Worm (Caenorhabditis elegans) whole organism, L4/young adult: ENCODE data around the gene F59E12.8.

Experiments
- W03F9.2 ChIP-seq: fragments of 150-350 bp; optimal IDR thresholded peaks from 2 replicates; lab custom pipeline; 2014; ENCODE audit warnings: missing biosample characterization, missing genetic modification characterization
- dao-5 ChIP-seq: sonication (generic microtip); optimal IDR thresholded peaks from 2 replicates; lab custom pipeline; 2016; ENCODE audit warnings: missing genotype, missing genetic modification characterization, moderate library complexity, missing compliant biosample characterization
- him-1 ChIP-seq: sonication (generic microtip); optimal IDR thresholded peaks from 2 replicates; lab custom pipeline; 2016; ENCODE audit warnings: missing genotype, missing genetic modification reagents, missing genetic modification characterization, missing compliant biosample characterization

DNA sequence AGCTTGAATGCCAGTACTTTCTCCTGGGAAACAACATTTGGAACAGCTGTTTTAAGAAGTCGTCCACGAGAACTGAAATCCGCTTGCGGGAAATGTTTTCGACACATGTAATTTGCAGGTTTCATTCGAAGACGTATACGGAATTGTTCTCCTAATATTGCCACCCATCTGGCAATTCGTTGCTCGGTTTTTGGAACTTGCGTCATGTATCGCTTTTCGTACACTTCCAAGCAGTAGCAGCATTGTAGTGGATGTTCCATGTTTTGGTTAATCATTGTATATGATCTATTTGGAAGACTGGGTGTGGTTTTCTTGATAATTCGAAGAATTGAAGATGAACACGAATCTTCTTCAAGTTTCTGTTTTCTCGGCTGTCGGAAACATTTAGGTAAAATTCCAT is 48.9 kb downstream of the F59E12.8 start:
- no peak for TF ChIP-seq W03F9.2 (tag; lab: Kevin White, UChicago)
- no peak for TF ChIP-seq dao-5 (tag; lab: Kevin White, UChicago)
- no peak for TF ChIP-seq him-1
